Worm (Caenorhabditis elegans) whole organism, young adult: ENCODE results near the gene R02E4.2.

Experiments
- B0261.1 ChIP-seq: sonication (generic microtip); optimal IDR thresholded peaks from 2 replicates; lab custom pipeline; 2016; ENCODE audit warnings: mild to moderate bottlenecking, missing genetic modification characterization, moderate library complexity, missing compliant biosample characterization
- C06A6.2 ChIP-seq: fragments of 200-800 bp; sonication (Bioruptor generic); conservative IDR thresholded peaks from 2 replicates; pipeline ENCODE4 v1.3.6; 2022; ENCODE audit warnings: missing genetic modification characterization, missing compliant biosample characterization
- C17E4.6 ChIP-seq: fragments of 200-800 bp; sonication (Bioruptor generic); IDR thresholded peaks from 2 replicates; pipeline ENCODE4 v1.3.6; 2022; ENCODE audit warnings: missing genetic modification reagents, missing genetic modification characterization, missing compliant biosample characterization
- F23B12.7 ChIP-seq: sonication (generic microtip); optimal IDR thresholded peaks from 2 replicates; lab custom pipeline; 2017; ENCODE audit warnings: missing genetic modification characterization, mild to moderate bottlenecking, missing compliant biosample characterization, antibody characterized with exemption, moderate library complexity; ENCODE audit not compliant: insufficient read depth
- F33H1.4 ChIP-seq: fragments of 200-800 bp; sonication (Bioruptor generic); IDR thresholded peaks from 2 replicates; pipeline ENCODE4 v1.3.6; 2022; ENCODE audit warnings: missing genetic modification reagents, missing genetic modification characterization, missing compliant biosample characterization
- F39B2.1 ChIP-seq: fragments of 200-800 bp; sonication (Bioruptor generic); IDR thresholded peaks from 2 replicates; pipeline ENCODE4 v1.3.6; 2022; ENCODE audit warnings: missing genetic modification reagents, missing genetic modification characterization, missing compliant biosample characterization
- F49E8.2 ChIP-seq: sonication (generic microtip); optimal IDR thresholded peaks from 3 replicates; lab custom pipeline; 2017; ENCODE audit warnings: missing genetic modification characterization, mild to moderate bottlenecking, missing compliant biosample characterization, antibody characterized with exemption, moderate library complexity; ENCODE audit not compliant: insufficient read depth
- K11D2.4 ChIP-seq: fragments of 200-800 bp; sonication (Bioruptor generic); IDR thresholded peaks from 2 replicates; pipeline ENCODE4 v1.3.6; 2022; ENCODE audit warnings: missing genetic modification reagents, missing genetic modification characterization, missing compliant biosample characterization
- K12H6.12 ChIP-seq: fragments of 200-800 bp; sonication (Bioruptor generic); optimal IDR thresholded peaks from 2 replicates; lab custom pipeline; 2018; ENCODE audit warnings: mild to moderate bottlenecking, missing genetic modification characterization, missing compliant biosample characterization
- Y56A3A.18 ChIP-seq: fragments of 200-800 bp; sonication (Bioruptor generic); IDR thresholded peaks from 2 replicates; pipeline ENCODE4 v1.3.6; 2022; ENCODE audit warnings: missing genetic modification reagents, missing genetic modification characterization, missing compliant biosample characterization
- Y67H2A.10 ChIP-seq: fragments of 200-800 bp; sonication (Bioruptor generic); conservative IDR thresholded peaks from 2 replicates; pipeline ENCODE4 v1.3.6; 2022; ENCODE audit warnings: missing genetic modification reagents, missing genetic modification characterization, missing compliant biosample characterization
- akir-1 ChIP-seq: fragments of 200-800 bp; sonication (Bioruptor generic); optimal IDR thresholded peaks from 2 replicates; lab custom pipeline; 2018; ENCODE audit warnings: mild to moderate bottlenecking, missing genetic modification characterization, moderate library complexity, missing compliant biosample characterization
- aptf-2 ChIP-seq: fragments of 200-800 bp; sonication (Bioruptor generic); conservative IDR thresholded peaks from 2 replicates; pipeline ENCODE4 v1.3.6; 2022; ENCODE audit warnings: missing genetic modification reagents, missing genetic modification characterization, missing compliant biosample characterization
- atf-7 ChIP-seq: sonication (generic microtip); optimal IDR thresholded peaks from 2 replicates; lab custom pipeline; 2017; ENCODE audit warnings: mild to moderate bottlenecking, missing genetic modification characterization, missing compliant biosample characterization
- athp-1 ChIP-seq: sonication (generic microtip); optimal IDR thresholded peaks from 2 replicates; lab custom pipeline; 2017; ENCODE audit warnings: mild to moderate bottlenecking, missing genetic modification characterization, missing compliant biosample characterization
- attf-3 ChIP-seq: fragments of 200-800 bp; sonication (Bioruptor generic); conservative IDR thresholded peaks from 2 replicates; pipeline ENCODE4 v1.3.6; 2022; ENCODE audit warnings: missing genetic modification reagents, missing genetic modification characterization, missing compliant biosample characterization
- bed-2 ChIP-seq: fragments of 200-800 bp; sonication (Bioruptor generic); IDR thresholded peaks from 2 replicates; pipeline ENCODE4 v1.3.6; 2022; ENCODE audit warnings: missing genetic modification reagents, missing genetic modification characterization, missing compliant biosample characterization
- cebp-1 ChIP-seq, 2 experiments: fragments of 200-800 bp in 1 of 2; sonication (Bioruptor generic) in 1 of 2; sonication (generic microtip) in 1 of 2; IDR thresholded peaks in 1 of 2; optimal IDR thresholded peaks in 1 of 2; 2 replicates each; pipeline versions ENCODE4 v1.3.6 to Lab custom; 2017 to 2022; ENCODE audit warnings: missing compliant biosample characterization in 2 of 2, missing genetic modification characterization in 2 of 2, mild to moderate bottlenecking in 1 of 2, missing genetic modification reagents in 1 of 2, moderate library complexity in 1 of 2
- ceh-40 ChIP-seq: fragments of 200-800 bp; sonication (Bioruptor generic); IDR thresholded peaks from 2 replicates; pipeline ENCODE4 v1.3.6; 2022; ENCODE audit warnings: missing genetic modification characterization, missing compliant biosample characterization
- ceh-58 ChIP-seq: fragments of 200-800 bp; sonication (Bioruptor generic); IDR thresholded peaks from 2 replicates; pipeline ENCODE4 v1.3.6; 2022; ENCODE audit warnings: missing genetic modification characterization, missing compliant biosample characterization
- die-1 ChIP-seq: sonication (generic microtip); optimal IDR thresholded peaks from 2 replicates; lab custom pipeline; 2016; ENCODE audit warnings: missing genotype, mild to moderate bottlenecking, missing genetic modification characterization, missing compliant biosample characterization
- dpff-1 ChIP-seq: sonication (generic microtip); optimal IDR thresholded peaks from 2 replicates; lab custom pipeline; 2017; ENCODE audit warnings: mild to moderate bottlenecking, missing genetic modification characterization, missing compliant biosample characterization
- hmg-1.2 ChIP-seq: fragments of 200-800 bp; sonication (Bioruptor generic); IDR thresholded peaks from 2 replicates; pipeline ENCODE4 v1.3.6; 2022; ENCODE audit warnings: missing genetic modification reagents, missing genetic modification characterization, missing compliant biosample characterization
- lag-1 ChIP-seq: fragments of 200-800 bp; sonication (Bioruptor generic); IDR thresholded peaks from 2 replicates; pipeline ENCODE4 v1.3.6; 2022; ENCODE audit warnings: missing genetic modification reagents, missing genetic modification characterization, missing compliant biosample characterization
- lin-26 ChIP-seq: fragments of 200-800 bp; sonication (Bioruptor generic); IDR thresholded peaks from 2 replicates; pipeline ENCODE4 v1.3.6; 2022; ENCODE audit warnings: missing genetic modification reagents, missing genetic modification characterization, missing compliant biosample characterization
- lin-54 ChIP-seq: fragments of 200-800 bp; sonication (Bioruptor generic); optimal IDR thresholded peaks from 2 replicates; lab custom pipeline; 2018; ENCODE audit warnings: mild to moderate bottlenecking, missing genetic modification characterization, missing compliant biosample characterization
- madf-3 ChIP-seq: fragments of 200-800 bp; sonication (Bioruptor generic); IDR thresholded peaks from 2 replicates; pipeline ENCODE4 v1.3.6; 2022; ENCODE audit warnings: missing genetic modification reagents, missing genetic modification characterization, missing compliant biosample characterization
- nfyb-1 ChIP-seq: fragments of 200-800 bp; sonication (Bioruptor generic); IDR thresholded peaks from 2 replicates; pipeline ENCODE4 v1.3.6; 2022; ENCODE audit warnings: missing genetic modification reagents, missing genetic modification characterization, missing compliant biosample characterization
- nhr-120 ChIP-seq: fragments of 200-800 bp; sonication (Bioruptor generic); IDR thresholded peaks from 2 replicates; pipeline ENCODE4 v1.3.6; 2022; ENCODE audit warnings: missing genetic modification characterization, missing compliant biosample characterization
- nhr-27 ChIP-seq: fragments of 200-800 bp; sonication (Bioruptor generic); optimal IDR thresholded peaks from 2 replicates; lab custom pipeline; 2018; ENCODE audit warnings: mild to moderate bottlenecking, missing genetic modification characterization, moderate library complexity, missing compliant biosample characterization
- nhr-80 ChIP-seq: sonication (generic microtip); optimal IDR thresholded peaks from 2 replicates; lab custom pipeline; 2016; ENCODE audit warnings: missing genetic modification characterization, missing compliant biosample characterization
- pha-4 ChIP-seq: fragments of 150-350 bp; sonication (generic microtip); optimal IDR thresholded peaks from 2 replicates; lab custom pipeline; 2014; ENCODE audit warnings: missing biosample characterization, missing genetic modification reagents, missing genetic modification characterization
- rec-8 ChIP-seq, 2 experiments: sonication (generic microtip); optimal IDR thresholded peaks; 2 replicates each; lab custom pipeline; 2016; ENCODE audit warnings: mild to moderate bottlenecking in 2 of 2, missing genetic modification characterization in 2 of 2, missing genetic modification reagents in 2 of 2, missing genotype in 2 of 2, missing biosample characterization in 1 of 2, missing compliant biosample characterization in 1 of 2, moderate library complexity in 1 of 2
- somi-1 ChIP-seq: fragments of 200-800 bp; sonication (Bioruptor generic); optimal IDR thresholded peaks from 2 replicates; lab custom pipeline; 2018; ENCODE audit warnings: mild to moderate bottlenecking, missing genetic modification characterization, missing compliant biosample characterization
- sptf-2 ChIP-seq: fragments of 200-800 bp; sonication (Bioruptor generic); optimal IDR thresholded peaks from 2 replicates; lab custom pipeline; 2018; ENCODE audit warnings: mild to moderate bottlenecking, missing genetic modification characterization, missing compliant biosample characterization
- tbp1 ChIP-seq: fragments of 200-800 bp; sonication (Bioruptor generic); optimal IDR thresholded peaks from 2 replicates; lab custom pipeline; 2018; ENCODE audit warnings: mild to moderate bottlenecking, missing genetic modification characterization, missing compliant biosample characterization
- xnd-1 ChIP-seq: sonication (generic microtip); optimal IDR thresholded peaks from 2 replicates; lab custom pipeline; 2016; ENCODE audit warnings: missing genotype, missing genetic modification reagents, missing genetic modification characterization, missing compliant biosample characterization
- zfh-2 ChIP-seq: fragments of 200-800 bp; sonication (Bioruptor generic); conservative IDR thresholded peaks from 2 replicates; pipeline ENCODE4 v1.3.6; 2022; ENCODE audit warnings: missing genetic modification reagents, missing genetic modification characterization, missing compliant biosample characterization

R02E4.2 gene

DNA sequence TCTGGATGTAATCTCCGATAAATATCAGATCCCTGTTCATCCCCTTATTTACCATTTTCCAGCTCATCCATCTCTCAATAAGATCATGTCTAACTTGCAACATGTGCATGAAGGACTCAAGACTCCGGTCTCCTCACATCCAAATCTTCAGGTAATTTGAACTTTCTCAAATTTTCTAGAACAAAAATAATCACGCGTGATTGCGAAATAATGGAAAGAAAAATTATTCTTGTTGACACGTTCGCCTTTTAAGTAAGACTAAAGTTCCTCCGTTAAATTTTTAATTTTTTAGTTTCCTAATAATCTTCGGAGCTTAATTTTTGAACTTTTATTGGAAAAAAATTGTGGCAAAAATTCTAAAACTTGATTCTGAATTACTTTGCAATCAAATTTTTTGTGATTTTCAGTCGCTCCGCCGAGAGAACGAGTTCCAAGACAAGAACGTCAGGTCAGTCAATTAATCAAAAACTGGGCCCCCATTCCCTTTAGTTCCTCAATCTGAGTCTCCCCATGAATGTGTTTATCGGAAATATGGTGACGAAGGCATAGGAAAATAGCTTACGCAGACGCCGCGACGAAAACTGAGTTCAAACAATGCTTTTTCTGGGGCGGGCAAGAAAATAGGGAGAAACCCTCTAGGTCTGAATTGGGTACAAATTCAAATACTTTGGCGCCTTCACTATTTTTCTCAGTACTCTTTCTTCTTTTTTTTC lies 30.4 kb downstream of the R02E4.2 start (continued):
- TF ChIP-seq ceh-58 (GFP tag; lab: Robert Waterston, UW) (no peak), K12H6.12 (tag; lab: Kevin White, UChicago) (peak; percentile 69), F39B2.1 (GFP tag; lab: Robert Waterston, UW) (no peak), atf-7 (tag; lab: Kevin White, UChicago) (no peak), tbp1 (GFP tag; lab: Kevin White, UChicago) (peak; percentile 7), C06A6.2 (GFP tag; lab: Robert Waterston, UW) (peak; percentile 16; the same call in 1 of the 2 replicates), Y56A3A.18 (GFP tag; lab: Robert Waterston, UW) (no peak), attf-3 (GFP tag; lab: Robert Waterston, UW) (no peak), Y67H2A.10 (GFP tag; lab: Robert Waterston, UW) (no peak), athp-1 (tag; lab: Kevin White, UChicago) (no peak), madf-3 (GFP tag; lab: Robert Waterston, UW) (no peak), hmg-1.2 (GFP tag; lab: Robert Waterston, UW) (no peak), F33H1.4 (no peak), lin-54 (GFP tag; lab: Kevin White, UChicago) (peak; percentile 13), lag-1 (no peak), nhr-80 (peak; percentile 18), akir-1 (GFP tag; lab: Kevin White, UChicago) (no peak), pha-4 (tag; lab: Kevin White, UChicago) (no peak), somi-1 (GFP tag; lab: Kevin White, UChicago) (no peak), nhr-120 (no peak), F23B12.7 (no peak), C17E4.6 (no peak), K11D2.4 (GFP tag; lab: Robert Waterston, UW) (no peak), rec-8 (tag; optimal IDR thresholded peaks at IDR 0.05; lab: Kevin White, UChicago) (no peak), sptf-2 (GFP tag; lab: Kevin White, UChicago) (no peak), nhr-27 (tag; lab: Kevin White, UChicago) (no peak), aptf-2 (GFP tag; lab: Robert Waterston, UW) (no peak), lin-26 (GFP tag; lab: Robert Waterston, UW) (peak; percentile 58; the same call in 1 of the 2 replicates), xnd-1 (tag; lab: Kevin White, UChicago) (no peak)
- TF ChIP-seq, all 124 proteins: peak for 11

DNA sequence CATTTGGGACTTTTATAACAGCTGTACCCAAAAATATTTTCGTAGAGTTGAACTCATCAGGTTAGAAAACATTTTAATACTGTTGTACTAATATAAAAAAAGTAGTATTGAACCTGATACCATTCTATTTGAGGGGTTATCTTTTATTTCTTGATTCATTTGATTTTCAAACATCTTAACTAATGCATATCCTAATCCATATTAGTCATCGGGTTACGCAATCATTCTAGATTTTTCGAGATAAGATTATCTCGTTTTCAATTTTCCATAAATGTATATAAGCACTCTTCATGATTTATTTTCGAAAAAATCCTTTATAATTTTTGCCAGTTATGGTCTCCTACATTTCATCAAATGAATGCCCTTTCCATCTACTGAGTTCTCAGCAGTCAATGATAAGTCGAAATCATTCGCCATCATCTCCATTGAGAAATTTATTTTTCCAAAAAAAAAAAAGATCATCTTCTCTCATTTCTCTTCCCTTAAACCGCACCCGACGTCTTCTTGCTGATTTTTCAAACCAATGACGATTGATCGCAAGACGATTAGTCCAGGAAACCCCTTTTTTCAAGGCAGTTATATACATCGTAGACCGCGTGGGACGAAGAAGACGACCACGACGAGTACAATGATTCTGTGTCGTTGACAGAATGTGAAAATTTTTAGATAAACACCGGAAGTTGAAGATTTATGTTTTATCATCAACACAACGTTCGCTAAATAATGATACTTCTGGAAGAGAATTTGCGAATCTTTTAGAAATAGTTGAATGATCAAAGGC lies 31.3 kb downstream of the R02E4.2 start:
- no peak for TF ChIP-seq dpff-1
- no peak for TF ChIP-seq B0261.1 (tag; lab: Kevin White, UChicago)
- TF ChIP-seq, all 124 proteins: peak for 0

DNA sequence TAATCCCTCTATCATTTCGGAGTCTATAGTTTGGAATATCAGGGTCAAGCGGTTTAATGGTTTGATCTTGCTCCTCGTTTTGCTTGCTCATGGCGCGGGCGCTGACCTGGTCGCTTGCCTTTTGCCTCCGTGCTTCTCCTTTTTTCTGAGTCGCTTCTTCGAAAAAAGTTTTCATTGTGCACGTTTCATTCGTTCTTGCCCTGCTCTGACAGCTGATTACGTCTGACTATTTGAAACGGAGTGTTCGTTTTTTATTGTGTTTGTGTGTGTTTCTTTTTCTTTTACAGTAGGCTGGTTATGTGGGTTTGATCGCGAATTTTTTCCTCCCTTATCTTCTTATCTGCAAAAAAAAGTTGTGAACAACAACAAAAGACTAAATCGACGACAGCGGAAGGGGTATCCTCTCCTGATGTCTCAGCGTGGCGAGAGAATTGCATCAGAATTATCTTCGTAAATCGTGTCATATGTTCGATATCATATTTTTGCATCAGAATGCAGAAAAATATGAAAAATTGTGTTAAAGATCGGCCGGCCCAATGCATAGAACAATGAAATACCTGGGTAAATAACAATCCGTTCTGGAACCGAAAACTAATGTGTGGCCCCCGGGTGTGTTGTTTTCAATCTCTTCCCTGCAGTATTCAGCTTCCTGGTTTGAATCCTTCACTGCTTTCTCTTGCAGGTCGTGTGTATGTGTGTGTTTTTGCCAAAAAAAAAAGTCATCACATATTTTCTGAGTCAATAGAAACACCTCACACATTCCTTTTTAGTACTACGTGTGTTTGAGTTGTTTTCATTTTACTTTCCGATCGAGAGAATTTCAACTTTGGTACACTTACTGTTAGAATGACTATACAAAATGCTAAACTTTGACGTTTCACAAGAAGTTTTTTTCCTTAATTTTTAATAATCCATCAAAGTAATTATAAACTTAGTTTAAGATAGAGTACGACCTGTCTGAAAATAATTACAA lies 32.6 kb downstream of the R02E4.2 start, which contains the start of gene ZK470.4:
Gene ZK470.4 (minus strand): TSS at position 175 of the 973 bp plus-strand sequence.
- TF ChIP-seq zfh-2 (GFP tag; lab: Robert Waterston, UW) (peak; percentile 56; the same call in 1 of the 2 replicates), cebp-1 (GFP tag; IDR thresholded peaks at IDR 0.05; lab: Robert Waterston, UW) (no peak), cebp-1 (tag; optimal IDR thresholded peaks at IDR 0.05; lab: Kevin White, UChicago) (peak; percentile 20), bed-2 (GFP tag; lab: Robert Waterston, UW) (no peak), nfyb-1 (GFP tag; lab: Robert Waterston, UW) (0 out of 2 replicates have a peak, but pooled peaks have one; percentile 44), ceh-40 (0 out of 2 replicates have a peak, but pooled peaks have one; percentile 7), die-1 (tag; lab: Kevin White, UChicago) (peak; percentile 18), nhr-80 (peak; percentile 36), F49E8.2 (tag; lab: Kevin White, UChicago) (no peak)
